Worm (Caenorhabditis elegans) whole organism, mixed stage, embryonic: ENCODE data around the gene unc-68.

Experiments
- blmp-1 ChIP-seq: fragments of 150-350 bp; optimal IDR thresholded peaks from 2 replicates; lab custom pipeline; 2014; ENCODE audit warnings: missing biosample characterization, missing genetic modification characterization
- ces-1 ChIP-seq: fragments of 150-350 bp; optimal IDR thresholded peaks from 2 replicates; lab custom pipeline; 2014; ENCODE audit warnings: missing biosample characterization, missing genetic modification reagents, missing genetic modification characterization
- lsy-2 ChIP-seq: fragments of 150-350 bp; optimal IDR thresholded peaks from 2 replicates; lab custom pipeline; 2014; ENCODE audit warnings: missing biosample characterization, missing genetic modification characterization

DNA sequence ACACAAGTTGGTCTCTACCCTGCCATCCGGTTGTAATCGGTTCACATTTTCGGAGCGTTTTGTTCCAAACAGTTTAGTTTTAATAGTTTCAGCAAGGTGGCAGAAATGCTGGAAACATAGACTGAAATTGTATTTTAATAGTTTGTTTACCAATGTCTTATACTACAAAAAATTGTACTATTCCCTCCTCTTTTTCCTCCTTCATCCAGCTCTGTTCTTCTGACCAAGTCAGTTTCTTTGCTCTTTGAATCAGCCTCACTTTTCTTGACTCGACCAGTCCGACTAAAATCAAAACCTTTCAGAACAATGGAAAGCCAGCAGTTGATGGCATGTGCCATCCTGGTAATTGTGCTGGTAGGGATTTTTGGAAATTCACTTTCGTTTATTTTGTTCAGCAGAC lies 58.8 kb downstream of the unc-68 start, which contains the start of gene frpr-18:
- TF ChIP-seq lsy-2 (tag; lab: Kevin White, UChicago) (no peak), ces-1 (GFP tag; lab: Kevin White, UChicago) (no peak), blmp-1 (tag; lab: Kevin White, UChicago) (no peak)
